Fruit fly (Drosophila melanogaster) whole organism, embryonic: Measurements from ENCODE around the gene CG14062.

Experiments
- Antp ChIP-seq: fragments of 200-800 bp; sonication (Bioruptor generic); optimal IDR thresholded peaks from 3 replicates; lab custom pipeline; 2016; ENCODE audit warnings: missing biosample characterization, missing genetic modification characterization
- Atf6 ChIP-seq: fragments of 200-800 bp; sonication (Bioruptor generic); IDR thresholded peaks from 2 replicates; pipeline ENCODE4 v1.3.6; 2022; ENCODE audit warnings: missing biosample characterization, missing genetic modification characterization
- Blimp-1 ChIP-seq: fragments of 200-800 bp; sonication (Bioruptor generic); optimal IDR thresholded peaks from 3 replicates; lab custom pipeline; 2018; ENCODE audit warnings: missing biosample characterization, missing genetic modification characterization, mild to moderate bottlenecking, moderate library complexity, missing genetic modification reagents
- BtbVII ChIP-seq: fragments of 200-800 bp; sonication (Bioruptor generic); optimal IDR thresholded peaks from 3 replicates; lab custom pipeline; 2017; ENCODE audit warnings: missing biosample characterization, mild to moderate bottlenecking, missing genetic modification characterization
- CG10209 ChIP-seq: fragments of 200-800 bp; sonication (Bioruptor generic); optimal IDR thresholded peaks from 3 replicates; lab custom pipeline; 2017; ENCODE audit warnings: missing biosample characterization, mild to moderate bottlenecking, missing genetic modification characterization, missing genetic modification reagents
- CG10366 ChIP-seq: fragments of 200-800 bp; sonication (Bioruptor generic); IDR thresholded peaks from 2 replicates; pipeline ENCODE4 v1.3.6; 2022; ENCODE audit warnings: missing biosample characterization, missing genetic modification characterization
- CG11504 ChIP-seq: fragments of 200-800 bp; sonication (Bioruptor generic); optimal IDR thresholded peaks from 3 replicates; lab custom pipeline; 2019; ENCODE audit warnings: missing biosample characterization, mild to moderate bottlenecking, missing genetic modification characterization, moderate library complexity
- CG12155 ChIP-seq: fragments of 200-800 bp; sonication (Bioruptor generic); optimal IDR thresholded peaks from 3 replicates; lab custom pipeline; 2016; ENCODE audit warnings: missing biosample characterization, missing genetic modification characterization
- CG12219 ChIP-seq: fragments of 200-800 bp; sonication (Bioruptor generic); optimal IDR thresholded peaks from 3 replicates; lab custom pipeline; 2018; ENCODE audit warnings: missing biosample characterization, mild to moderate bottlenecking, missing genetic modification characterization
- CG1233 ChIP-seq: fragments of 200-800 bp; sonication (Bioruptor generic); optimal IDR thresholded peaks from 4 replicates; lab custom pipeline; 2018; ENCODE audit warnings: missing biosample characterization, mild to moderate bottlenecking, missing genetic modification characterization
- CG13424 ChIP-seq: fragments of 200-800 bp; sonication (Bioruptor generic); optimal IDR thresholded peaks from 2 replicates; lab custom pipeline; 2019; ENCODE audit warnings: missing biosample characterization, mild to moderate bottlenecking, missing genetic modification characterization, moderate library complexity
- CG15011 ChIP-seq: fragments of 200-800 bp; sonication (Bioruptor generic); optimal IDR thresholded peaks from 3 replicates; lab custom pipeline; 2018; ENCODE audit warnings: missing biosample characterization, mild to moderate bottlenecking, missing genetic modification characterization
- CG16815 ChIP-seq: fragments of 200-800 bp; sonication (Bioruptor generic); optimal IDR thresholded peaks from 3 replicates; lab custom pipeline; 2017; ENCODE audit warnings: missing biosample characterization, mild to moderate bottlenecking, missing genetic modification characterization
- CG17359 ChIP-seq: fragments of 200-800 bp; sonication (Bioruptor generic); optimal IDR thresholded peaks from 3 replicates; lab custom pipeline; 2018; ENCODE audit warnings: missing biosample characterization, mild to moderate bottlenecking, missing genetic modification characterization, moderate library complexity
- CG18011 ChIP-seq: fragments of 200-800 bp; sonication (Bioruptor generic); optimal IDR thresholded peaks from 2 replicates; lab custom pipeline; 2017; ENCODE audit warnings: missing biosample characterization, missing genetic modification characterization, mild to moderate bottlenecking, moderate library complexity, missing genotype
- CG18262 ChIP-seq: fragments of 200-800 bp; optimal IDR thresholded peaks from 3 replicates; lab custom pipeline; 2019; ENCODE audit warnings: missing biosample characterization, mild to moderate bottlenecking, missing genetic modification characterization, moderate library complexity
- CG2889 ChIP-seq: fragments of 200-800 bp; sonication (Bioruptor generic); IDR thresholded peaks from 3 replicates; pipeline ENCODE4 v1.3.6; 2022; ENCODE audit warnings: missing biosample characterization, missing genetic modification characterization
- CG30403 ChIP-seq: fragments of 200-800 bp; sonication (Bioruptor generic); optimal IDR thresholded peaks from 3 replicates; lab custom pipeline; 2016; ENCODE audit warnings: missing biosample characterization, missing genetic modification characterization
- CG3065 ChIP-seq: fragments of 200-800 bp; sonication (Bioruptor generic); optimal IDR thresholded peaks from 2 replicates; lab custom pipeline; 2016; ENCODE audit warnings: missing biosample characterization, missing genetic modification characterization
- CG31441 ChIP-seq: fragments of 200-800 bp; sonication (Bioruptor generic); IDR thresholded peaks from 2 replicates; pipeline ENCODE4 v1.3.6; 2022; ENCODE audit warnings: missing biosample characterization, missing genetic modification characterization
- CG34376 ChIP-seq: fragments of 200-800 bp; sonication (Bioruptor generic); optimal IDR thresholded peaks from 2 replicates; lab custom pipeline; 2018; ENCODE audit warnings: missing biosample characterization, mild to moderate bottlenecking, missing genetic modification characterization
- CG4360 ChIP-seq: fragments of 200-800 bp; sonication (Bioruptor generic); IDR thresholded peaks from 2 replicates; pipeline ENCODE4 v1.3.6; 2022; ENCODE audit warnings: missing biosample characterization, missing genetic modification characterization
- CG6791 ChIP-seq: fragments of 200-800 bp; sonication (Bioruptor generic); IDR thresholded peaks from 3 replicates; pipeline ENCODE4 v1.3.6; 2022; ENCODE audit warnings: missing biosample characterization, missing genetic modification characterization; ENCODE audit not compliant: partially characterized antibody
- CG7556 ChIP-seq: fragments of 200-800 bp; sonication (Bioruptor generic); optimal IDR thresholded peaks from 2 replicates; lab custom pipeline; 2017; ENCODE audit warnings: missing biosample characterization, mild to moderate bottlenecking, missing genetic modification characterization
- CG7839 ChIP-seq: fragments of 200-800 bp; sonication (Bioruptor generic); optimal IDR thresholded peaks from 3 replicates; lab custom pipeline; 2018; ENCODE audit warnings: missing biosample characterization, mild to moderate bottlenecking, missing genetic modification characterization, moderate library complexity
- CG8388 ChIP-seq: fragments of 200-800 bp; sonication (Bioruptor generic); optimal IDR thresholded peaks from 2 replicates; lab custom pipeline; 2019; ENCODE audit warnings: missing biosample characterization, mild to moderate bottlenecking, missing genetic modification characterization, moderate library complexity
- CG8944 ChIP-seq: fragments of 200-800 bp; sonication (Bioruptor generic); optimal IDR thresholded peaks from 3 replicates; lab custom pipeline; 2016; ENCODE audit warnings: missing biosample characterization, missing genetic modification characterization
- CG9609 ChIP-seq: fragments of 200-800 bp; sonication (Bioruptor generic); optimal IDR thresholded peaks from 3 replicates; lab custom pipeline; 2016; ENCODE audit warnings: missing biosample characterization, missing genetic modification characterization
- CTCF ChIP-seq: fragments of 200-800 bp; sonication (Bioruptor generic); optimal IDR thresholded peaks from 2 replicates; lab custom pipeline; 2017; ENCODE audit warnings: missing biosample characterization, mild to moderate bottlenecking, missing genetic modification characterization, moderate library complexity
- Drgx ChIP-seq: fragments of 200-800 bp; sonication (Bioruptor generic); IDR thresholded peaks from 2 replicates; pipeline ENCODE4 v1.3.6; 2022; ENCODE audit warnings: missing biosample characterization, missing genetic modification characterization
- Hand ChIP-seq: fragments of 200-800 bp; sonication (Bioruptor generic); optimal IDR thresholded peaks from 2 replicates; lab custom pipeline; 2017; ENCODE audit warnings: mild to moderate bottlenecking, missing biosample characterization, missing genetic modification reagents, missing genetic modification characterization
- Six4 ChIP-seq: fragments of 200-800 bp; sonication (Bioruptor generic); optimal IDR thresholded peaks from 2 replicates; lab custom pipeline; 2016; ENCODE audit warnings: missing biosample characterization, missing genetic modification characterization
- Sox100B ChIP-seq: fragments of 200-800 bp; sonication (Bioruptor generic); optimal IDR thresholded peaks from 3 replicates; lab custom pipeline; 2018; ENCODE audit warnings: missing biosample characterization, mild to moderate bottlenecking, missing genetic modification characterization
- Sry-δ ChIP-seq: fragments of 200-800 bp; sonication (Bioruptor generic); optimal IDR thresholded peaks from 2 replicates; lab custom pipeline; 2016; ENCODE audit warnings: missing biosample characterization, missing genetic modification characterization
- az2 ChIP-seq: fragments of 200-800 bp; sonication (Bioruptor generic); optimal IDR thresholded peaks from 3 replicates; lab custom pipeline; 2016; ENCODE audit warnings: missing biosample characterization, missing genetic modification characterization
- caup ChIP-seq: fragments of 200-800 bp; sonication (Bioruptor generic); optimal IDR thresholded peaks from 3 replicates; lab custom pipeline; 2017; ENCODE audit warnings: missing biosample characterization, mild to moderate bottlenecking, missing genetic modification characterization, moderate library complexity; ENCODE audit not compliant: severe bottlenecking
- chn ChIP-seq: fragments of 200-800 bp; sonication (Bioruptor generic); optimal IDR thresholded peaks from 2 replicates; lab custom pipeline; 2016; ENCODE audit warnings: missing biosample characterization, missing genetic modification characterization
- dmrt11E ChIP-seq: fragments of 200-800 bp; sonication (Bioruptor generic); optimal IDR thresholded peaks from 3 replicates; lab custom pipeline; 2018; ENCODE audit warnings: missing biosample characterization, mild to moderate bottlenecking, missing genetic modification characterization, moderate library complexity
- eve ChIP-seq, 2 experiments: fragments of >200 bp; optimal IDR thresholded peaks; 2 replicates each; lab custom pipeline; 2017; ENCODE audit warnings: missing biosample characterization in 2 of 2, missing genetic modification characterization in 2 of 2
- fru ChIP-seq: fragments of >200 bp; optimal IDR thresholded peaks from 2 replicates; lab custom pipeline; 2017
- gcm ChIP-seq: fragments of 200-800 bp; sonication (Bioruptor generic); optimal IDR thresholded peaks from 2 replicates; lab custom pipeline; 2019; ENCODE audit warnings: missing biosample characterization, mild to moderate bottlenecking, missing genetic modification characterization, moderate library complexity
- grn ChIP-seq: fragments of 200-800 bp; sonication (Bioruptor generic); optimal IDR thresholded peaks from 3 replicates; lab custom pipeline; 2017; ENCODE audit warnings: missing biosample characterization, missing genetic modification characterization
- insv ChIP-seq, 2 experiments: fragments of 200-800 bp; sonication (Bioruptor generic); optimal IDR thresholded peaks; 3 replicates each; lab custom pipeline; 2016 to 2018; ENCODE audit warnings: missing biosample characterization in 2 of 2, missing genetic modification characterization in 2 of 2
- pan ChIP-seq, 4 experiments: fragments of >200 bp in 3 of 4; fragments of 200-800 bp in 1 of 4; sonication (Bioruptor generic) in 1 of 4; optimal IDR thresholded peaks in 3 of 4; IDR thresholded peaks in 1 of 4; 2 replicates each; pipeline versions ENCODE4 v1.3.6 to Lab custom; 2017 to 2022; ENCODE audit warnings: missing biosample characterization in 2 of 4, missing genetic modification characterization in 2 of 4, mixed read lengths in 1 of 4
- pros ChIP-seq: fragments of 200-800 bp; sonication (Bioruptor generic); optimal IDR thresholded peaks from 3 replicates; lab custom pipeline; 2019; ENCODE audit warnings: missing biosample characterization, mild to moderate bottlenecking, missing genetic modification characterization, moderate library complexity
- scrt ChIP-seq: fragments of 200-800 bp; sonication (Bioruptor generic); optimal IDR thresholded peaks from 2 replicates; lab custom pipeline; 2018; ENCODE audit warnings: missing biosample characterization, mild to moderate bottlenecking, missing genetic modification characterization, moderate library complexity
- twi ChIP-seq: fragments of 200-800 bp; optimal IDR thresholded peaks from 2 replicates; lab custom pipeline; 2019; ENCODE audit warnings: missing biosample characterization, mild to moderate bottlenecking, missing genetic modification characterization, moderate library complexity
- usp ChIP-seq: fragments of >200 bp; optimal IDR thresholded peaks from 2 replicates; lab custom pipeline; 2017; ENCODE audit warnings: missing biosample characterization, missing genetic modification characterization
- vnd ChIP-seq: fragments of 200-800 bp; sonication (Bioruptor generic); IDR thresholded peaks from 3 replicates; pipeline ENCODE4 v1.3.6; 2022; ENCODE audit warnings: missing biosample characterization, missing genetic modification characterization; ENCODE audit not compliant: partially characterized antibody

CG14062 gene

DNA sequence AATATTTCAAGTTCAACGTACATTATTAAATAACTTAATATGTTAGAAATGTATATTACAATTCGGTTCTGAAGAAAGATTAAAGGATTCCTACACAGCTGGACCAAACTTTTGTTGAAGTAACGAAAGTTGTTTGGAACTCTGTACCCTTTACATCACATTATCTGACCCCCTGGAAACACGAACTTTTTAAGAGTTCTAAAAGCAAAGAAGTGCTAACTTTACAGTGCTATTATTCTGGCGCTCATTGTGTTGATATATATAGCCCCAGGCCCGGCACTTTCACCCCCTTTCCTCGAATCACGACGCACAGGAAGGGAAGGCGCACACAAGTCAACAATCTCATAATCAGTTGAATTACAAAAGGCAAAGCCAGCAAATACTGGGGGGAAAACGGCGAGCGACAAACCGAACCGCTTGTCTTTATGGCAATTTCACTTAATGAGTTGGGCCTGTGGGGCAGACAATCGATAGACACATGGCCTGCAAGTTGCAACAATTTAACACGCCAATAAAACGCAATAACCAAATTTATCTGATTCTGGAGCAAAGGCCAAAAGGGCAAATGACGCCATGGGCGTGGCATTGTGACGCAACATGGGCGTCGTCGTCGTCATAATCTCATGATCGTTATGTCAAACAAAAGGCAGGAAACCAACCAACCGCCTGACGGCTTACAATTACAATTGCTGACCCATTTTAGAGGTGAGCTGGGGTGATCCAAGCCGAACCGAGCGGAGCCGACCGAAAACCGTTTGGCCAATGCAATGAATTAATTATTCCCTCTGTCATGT is 13.3 kb downstream of the CG14062 start (continued):
- no peak for TF ChIP-seq twi (tag; lab: Kevin White, UChicago)
- no peak for TF ChIP-seq CG9609
- TF ChIP-seq CG15011 (GFP tag; lab: Kevin White, UChicago) = no peak
- TF ChIP-seq CG4360 (GFP tag; lab: Robert Waterston, UW) = no peak
- TF ChIP-seq CG8388 (GFP tag; lab: Kevin White, UChicago) = peak; percentile 2
- TF ChIP-seq scrt (GFP tag; lab: Kevin White, UChicago) = no peak
- no peak for TF ChIP-seq pan (optimal IDR thresholded peaks at IDR 0.05; lab: Kevin White, UChicago)
- no peak for TF ChIP-seq pan (GFP tag; optimal IDR thresholded peaks at IDR 0.05 in 1 of 2, IDR thresholded peaks at IDR 0.05 in 1 of 2)
- TF ChIP-seq CG17359 = no peak
- TF ChIP-seq Hand (GFP tag; lab: Kevin White, UChicago) = no peak
- TF ChIP-seq CG34376 = no peak
- TF ChIP-seq CTCF (GFP tag; lab: Kevin White, UChicago) = no peak
- peak; percentile 9 for TF ChIP-seq CG3065 (GFP tag; lab: Kevin White, UChicago)
- no peak for TF ChIP-seq CG8944 (GFP tag; lab: Kevin White, UChicago)
- TF ChIP-seq CG30403 = peak; percentile 20
- no peak for TF ChIP-seq insv (GFP tag; optimal IDR thresholded peaks at IDR 0.05; lab: Kevin White, UChicago)
- TF ChIP-seq chn (GFP tag; lab: Kevin White, UChicago) = no peak
- TF ChIP-seq CG10209 (GFP tag; lab: Kevin White, UChicago) = peak; percentile 1
- TF ChIP-seq CG6791 (GFP tag; lab: Robert Waterston, UW) = no peak
- TF ChIP-seq dmrt11E = no peak
- TF ChIP-seq eve (GFP tag; optimal IDR thresholded peaks at IDR 0.05; lab: Kevin White, UChicago) = peak in 1 of 2 experiments; percentile 29
- no peak for TF ChIP-seq CG12219
- TF ChIP-seq CG18011 = no peak
- no peak for TF ChIP-seq vnd
- no peak for TF ChIP-seq fru
- TF ChIP-seq CG7839 (tag; lab: Kevin White, UChicago) = peak; percentile 43
- no peak for TF ChIP-seq CG10366
- peak; percentile 41 for TF ChIP-seq Sox100B (GFP tag; lab: Kevin White, UChicago)
- TF ChIP-seq CG2889 (GFP tag; lab: Robert Waterston, UW) = no peak
- TF ChIP-seq CG7556 (GFP tag; lab: Kevin White, UChicago) = peak; percentile 27
- no peak for TF ChIP-seq caup (GFP tag; lab: Kevin White, UChicago)
- 0 out of 2 replicates have a peak, but pooled peaks have one; percentile 18 for TF ChIP-seq Drgx (GFP tag; lab: Robert Waterston, UW)
- no peak for TF ChIP-seq gcm
- TF ChIP-seq Sry-δ = no peak
- TF ChIP-seq CG13424 (tag; lab: Kevin White, UChicago) = peak; percentile 23
- no peak for TF ChIP-seq Atf6
- TF ChIP-seq Antp = no peak
- TF ChIP-seq CG1233 (GFP tag; lab: Kevin White, UChicago) = no peak
- no peak for TF ChIP-seq usp (GFP tag; lab: Kevin White, UChicago)
- TF ChIP-seq BtbVII (GFP tag; lab: Kevin White, UChicago) = no peak
- no peak for TF ChIP-seq grn (GFP tag; lab: Kevin White, UChicago)
- no peak for TF ChIP-seq Six4 (GFP tag; lab: Kevin White, UChicago)
- TF ChIP-seq CG18262 (tag; lab: Kevin White, UChicago) = peak; percentile 63
- peak; percentile 9 for TF ChIP-seq az2 (GFP tag; lab: Kevin White, UChicago)
- TF ChIP-seq CG11504 (tag; lab: Kevin White, UChicago) = peak; percentile 51
- no peak for TF ChIP-seq pros
- TF ChIP-seq CG16815 (GFP tag; lab: Kevin White, UChicago) = no peak
- TF ChIP-seq CG31441 = peak; percentile 52; the same call in 1 of the 2 replicates
- TF ChIP-seq CG12155 (GFP tag; lab: Kevin White, UChicago) = no peak
- TF ChIP-seq Blimp-1 = no peak
